Fruit fly (Drosophila melanogaster) whole organism, prepupa: ENCODE data around the gene CG13408.

ENCODE experiments used
- Blimp-1 ChIP-seq: fragments of 200-800 bp; sonication (Bioruptor generic); optimal IDR thresholded peaks from 3 replicates; lab custom pipeline; 2017; ENCODE audit warnings: missing biosample characterization, missing genetic modification characterization, mild to moderate bottlenecking, moderate library complexity, missing genetic modification reagents
- CG10631 ChIP-seq: fragments of 200-800 bp; sonication (Bioruptor generic); optimal IDR thresholded peaks from 2 replicates; lab custom pipeline; 2016; ENCODE audit warnings: missing biosample characterization, missing genetic modification characterization
- CG11902 ChIP-seq: fragments of 200-800 bp; sonication (Bioruptor generic); optimal IDR thresholded peaks from 3 replicates; lab custom pipeline; 2016; ENCODE audit warnings: missing biosample characterization, missing genetic modification characterization
- CG15336 ChIP-seq: fragments of 200-800 bp; sonication (Bioruptor generic); IDR thresholded peaks from 2 replicates; pipeline ENCODE4 v1.3.6; 2022; ENCODE audit warnings: missing biosample characterization, missing genetic modification characterization
- CG1621 ChIP-seq: fragments of 200-800 bp; sonication (Bioruptor generic); optimal IDR thresholded peaks from 3 replicates; lab custom pipeline; 2018; ENCODE audit warnings: missing biosample characterization, mild to moderate bottlenecking, missing genetic modification characterization
- CG34406 ChIP-seq: fragments of 200-800 bp; sonication (Bioruptor generic); optimal IDR thresholded peaks from 3 replicates; lab custom pipeline; 2016; ENCODE audit warnings: missing biosample characterization, missing genetic modification characterization
- CG6276 ChIP-seq: fragments of 200-800 bp; sonication (Bioruptor generic); optimal IDR thresholded peaks from 2 replicates; lab custom pipeline; 2017; ENCODE audit warnings: missing biosample characterization, mild to moderate bottlenecking, missing genetic modification characterization
- CG6792 ChIP-seq: fragments of 200-800 bp; sonication (Bioruptor generic); optimal IDR thresholded peaks from 3 replicates; lab custom pipeline; 2016; ENCODE audit warnings: missing biosample characterization, missing genetic modification characterization
- CG6854 ChIP-seq: fragments of 200-800 bp; sonication (Bioruptor generic); optimal IDR thresholded peaks from 2 replicates; lab custom pipeline; 2017; ENCODE audit warnings: missing biosample characterization, mild to moderate bottlenecking, missing genetic modification characterization
- CG7368 ChIP-seq: fragments of 200-800 bp; sonication (Bioruptor generic); optimal IDR thresholded peaks from 3 replicates; lab custom pipeline; 2016; ENCODE audit warnings: missing biosample characterization, missing genetic modification characterization
- CG8119 ChIP-seq: fragments of 200-800 bp; sonication (Bioruptor generic); IDR thresholded peaks from 3 replicates; pipeline ENCODE4 v1.3.6; 2022; ENCODE audit warnings: missing biosample characterization, missing genetic modification characterization
- CG8632 ChIP-seq: fragments of 200-800 bp; sonication (Bioruptor generic); optimal IDR thresholded peaks from 3 replicates; lab custom pipeline; 2016; ENCODE audit warnings: missing biosample characterization, missing genetic modification characterization
- CG9139 ChIP-seq: fragments of 200-800 bp; sonication (Bioruptor generic); optimal IDR thresholded peaks from 3 replicates; lab custom pipeline; 2017; ENCODE audit warnings: missing biosample characterization, mild to moderate bottlenecking, missing genetic modification characterization
- Eip75B ChIP-seq: fragments of 200-800 bp; sonication (Bioruptor generic); optimal IDR thresholded peaks from 3 replicates; lab custom pipeline; 2016; ENCODE audit warnings: missing biosample characterization, missing genetic modification characterization
- Eip78C ChIP-seq: fragments of 200-800 bp; sonication (Bioruptor generic); peaks from one replicate; lab custom pipeline; 2016; ENCODE audit warnings: missing biosample characterization, missing genetic modification characterization
- Ets96B ChIP-seq: fragments of 200-800 bp; optimal IDR thresholded peaks from 2 replicates; lab custom pipeline; 2019; ENCODE audit warnings: missing biosample characterization, mild to moderate bottlenecking, missing genetic modification characterization, moderate library complexity
- Gug ChIP-seq: fragments of 200-800 bp; sonication (Bioruptor generic); IDR thresholded peaks from 2 replicates; pipeline ENCODE4 v1.3.6; 2022; ENCODE audit warnings: missing biosample characterization, missing genetic modification characterization
- Hr38 ChIP-seq: sonication (Bioruptor generic); optimal IDR thresholded peaks from 2 replicates; lab custom pipeline; 2016; ENCODE audit warnings: missing biosample characterization, missing genetic modification characterization
- Lpt ChIP-seq: fragments of 200-800 bp; sonication (Bioruptor generic); optimal IDR thresholded peaks from 3 replicates; lab custom pipeline; 2016; ENCODE audit warnings: missing biosample characterization, missing genetic modification characterization
- Smox ChIP-seq: fragments of 200-800 bp; sonication (Bioruptor generic); optimal IDR thresholded peaks from 3 replicates; lab custom pipeline; 2016; ENCODE audit warnings: missing biosample characterization, missing genetic modification characterization
- Sox102F ChIP-seq: fragments of 200-800 bp; sonication (Bioruptor generic); optimal IDR thresholded peaks from 2 replicates; lab custom pipeline; 2016; ENCODE audit warnings: missing biosample characterization, mild to moderate bottlenecking, missing genetic modification characterization
- Sox14 ChIP-seq: fragments of 200-800 bp; sonication (Bioruptor generic); optimal IDR thresholded peaks from 3 replicates; lab custom pipeline; 2016; ENCODE audit warnings: missing biosample characterization, missing genetic modification characterization
- achi ChIP-seq: fragments of 200-800 bp; sonication (Bioruptor generic); optimal IDR thresholded peaks from 3 replicates; lab custom pipeline; 2016; ENCODE audit warnings: missing biosample characterization, missing genetic modification characterization
- cyc ChIP-seq: fragments of 200-800 bp; sonication (Bioruptor generic); optimal IDR thresholded peaks from 3 replicates; lab custom pipeline; 2016; ENCODE audit warnings: missing biosample characterization, missing genetic modification characterization
- dac ChIP-seq: fragments of 200-800 bp; sonication (Bioruptor generic); optimal IDR thresholded peaks from 2 replicates; lab custom pipeline; 2017; ENCODE audit warnings: missing biosample characterization, mild to moderate bottlenecking, missing genetic modification characterization
- dsx ChIP-seq: fragments of 200-800 bp; optimal IDR thresholded peaks from 3 replicates; lab custom pipeline; 2019; ENCODE audit warnings: missing biosample characterization, mild to moderate bottlenecking, missing genetic modification characterization, moderate library complexity; ENCODE audit not compliant: poor library complexity, severe bottlenecking
- eg ChIP-seq: fragments of 200-800 bp; sonication (Bioruptor generic); IDR thresholded peaks from 3 replicates; pipeline ENCODE4 v1.3.6; 2022; ENCODE audit warnings: missing biosample characterization, missing genetic modification characterization
- fd59A ChIP-seq: fragments of 200-800 bp; sonication (Bioruptor generic); optimal IDR thresholded peaks from 2 replicates; lab custom pipeline; 2017; ENCODE audit warnings: missing biosample characterization, mild to moderate bottlenecking, missing genetic modification characterization, missing genetic modification reagents
- fkh ChIP-seq: fragments of 200-800 bp; sonication (Bioruptor generic); optimal IDR thresholded peaks from 3 replicates; lab custom pipeline; 2017; ENCODE audit warnings: missing biosample characterization, mild to moderate bottlenecking, missing genetic modification characterization, moderate library complexity
- lz ChIP-seq: fragments of 200-800 bp; sonication (Bioruptor generic); optimal IDR thresholded peaks from 3 replicates; lab custom pipeline; 2016; ENCODE audit warnings: missing biosample characterization, missing genetic modification characterization
- pdm3 ChIP-seq: fragments of 200-800 bp; sonication (Bioruptor generic); optimal IDR thresholded peaks from 3 replicates; lab custom pipeline; 2016; ENCODE audit warnings: missing biosample characterization, missing genetic modification characterization
- salr ChIP-seq, 2 experiments: fragments of 200-800 bp; sonication (Bioruptor generic); optimal IDR thresholded peaks; 3 replicates each; lab custom pipeline; 2016 to 2018; ENCODE audit warnings: missing biosample characterization in 2 of 2, missing genetic modification characterization in 2 of 2, mild to moderate bottlenecking in 1 of 2
- ss ChIP-seq, 2 experiments: fragments of 200-800 bp; sonication (Bioruptor generic); optimal IDR thresholded peaks; 2 replicates in 1 of 2; 3 replicates in 1 of 2; lab custom pipeline; 2017 to 2018; ENCODE audit warnings: mild to moderate bottlenecking in 2 of 2, missing biosample characterization in 2 of 2, missing genetic modification characterization in 2 of 2, moderate library complexity in 1 of 2
- topi ChIP-seq: fragments of 200-800 bp; sonication (Bioruptor generic); optimal IDR thresholded peaks from 3 replicates; lab custom pipeline; 2016; ENCODE audit warnings: missing biosample characterization, missing genetic modification characterization
- vri ChIP-seq: fragments of 200-800 bp; sonication (Bioruptor generic); optimal IDR thresholded peaks from 3 replicates; lab custom pipeline; 2016; ENCODE audit warnings: missing biosample characterization, mild to moderate bottlenecking, missing genetic modification characterization

CG13408 gene

DNA sequence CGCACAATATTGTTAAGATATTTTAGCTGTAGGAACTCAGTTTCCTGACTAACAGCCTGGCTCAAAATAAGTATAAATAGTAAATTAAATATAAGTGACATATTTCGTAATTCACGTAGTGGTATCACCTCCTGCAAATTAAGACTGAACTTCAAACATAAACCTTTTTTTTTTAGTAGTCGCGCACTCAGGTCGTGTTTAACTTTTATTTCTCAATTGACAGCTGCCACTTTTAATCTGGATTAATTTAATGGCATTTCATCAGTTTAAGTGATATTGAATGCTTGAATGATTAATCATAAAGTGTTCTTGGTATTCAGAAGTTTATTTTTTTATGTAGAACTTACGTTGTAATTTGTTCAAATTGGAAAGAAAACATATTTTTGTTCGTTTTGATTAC, 37.0 kb downstream of the CG13408 start, which contains the start of gene Ir94b:
TSS of gene Ir94b (minus strand) at position 101 of the 400 bp plus-strand sequence.
- no peak for TF ChIP-seq CG11902 (GFP tag; lab: Kevin White, UChicago)
- TF ChIP-seq pdm3 (GFP tag; lab: Kevin White, UChicago) = no peak
- TF ChIP-seq Gug = no peak
- TF ChIP-seq CG8632 (GFP tag; lab: Kevin White, UChicago) = no peak
- TF ChIP-seq CG6792 = no peak
- no peak for TF ChIP-seq CG6854
- no peak for TF ChIP-seq Eip75B
- no peak for TF ChIP-seq eg (GFP tag; lab: Robert Waterston, UW)
- TF ChIP-seq dac = no peak
- no peak for TF ChIP-seq CG34406 (GFP tag; lab: Kevin White, UChicago)
- no peak for TF ChIP-seq achi (GFP tag; lab: Kevin White, UChicago)
- no peak for TF ChIP-seq CG6276
- no peak for TF ChIP-seq salr (GFP tag; optimal IDR thresholded peaks at IDR 0.05; lab: Kevin White, UChicago)
- no peak for TF ChIP-seq CG8119 (GFP tag; lab: Robert Waterston, UW)

DNA sequence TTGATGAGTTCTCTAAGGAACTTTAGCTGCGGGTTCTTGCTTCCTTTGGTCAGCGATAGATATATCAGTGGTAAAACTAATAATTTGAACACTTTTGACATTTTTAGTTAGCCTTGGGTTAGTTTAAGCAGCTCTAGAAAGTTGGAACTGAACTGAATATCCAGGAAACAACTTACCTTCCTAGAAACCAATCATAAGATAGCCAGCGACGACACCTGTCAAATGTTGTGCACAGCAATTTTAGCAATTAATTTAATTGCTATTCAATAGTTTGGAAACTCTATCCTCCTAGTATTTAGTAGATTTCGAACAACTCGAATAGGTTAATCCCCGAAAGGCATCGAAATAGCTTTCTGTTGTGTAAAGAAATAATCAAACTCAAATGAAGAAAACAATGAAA, 39.2 kb downstream of the CG13408 start, which contains the start of gene Ir94c:
TSS of gene Ir94c (minus strand) at position 101 of the 400 bp plus-strand sequence.
- no peak for TF ChIP-seq CG9139 (GFP tag; lab: Kevin White, UChicago)
- no peak for TF ChIP-seq CG10631 (GFP tag; lab: Kevin White, UChicago)
- no peak for TF ChIP-seq achi (GFP tag; lab: Kevin White, UChicago)
- TF ChIP-seq CG1621 (tag; lab: Kevin White, UChicago) = no peak
- TF ChIP-seq CG15336 (GFP tag; lab: Robert Waterston, UW) = no peak
- no peak for TF ChIP-seq Ets96B (tag; lab: Kevin White, UChicago)
- TF ChIP-seq Sox102F (GFP tag; lab: Kevin White, UChicago) = no peak
- TF ChIP-seq Sox14 (GFP tag; lab: Kevin White, UChicago) = no peak
- TF ChIP-seq ss (GFP tag; optimal IDR thresholded peaks at IDR 0.05; lab: Kevin White, UChicago) = no peak
- no peak for TF ChIP-seq fd59A (GFP tag; lab: Kevin White, UChicago)
- no peak for TF ChIP-seq Smox (GFP tag; lab: Kevin White, UChicago)
- no peak for TF ChIP-seq dsx (GFP tag; lab: Kevin White, UChicago)
- no peak for TF ChIP-seq eg (GFP tag; lab: Robert Waterston, UW)
- no peak for TF ChIP-seq Lpt (GFP tag; lab: Kevin White, UChicago)
- no peak for TF ChIP-seq vri (GFP tag; lab: Kevin White, UChicago)
- TF ChIP-seq CG6854 = no peak
- TF ChIP-seq topi (GFP tag; lab: Kevin White, UChicago) = no peak

DNA sequence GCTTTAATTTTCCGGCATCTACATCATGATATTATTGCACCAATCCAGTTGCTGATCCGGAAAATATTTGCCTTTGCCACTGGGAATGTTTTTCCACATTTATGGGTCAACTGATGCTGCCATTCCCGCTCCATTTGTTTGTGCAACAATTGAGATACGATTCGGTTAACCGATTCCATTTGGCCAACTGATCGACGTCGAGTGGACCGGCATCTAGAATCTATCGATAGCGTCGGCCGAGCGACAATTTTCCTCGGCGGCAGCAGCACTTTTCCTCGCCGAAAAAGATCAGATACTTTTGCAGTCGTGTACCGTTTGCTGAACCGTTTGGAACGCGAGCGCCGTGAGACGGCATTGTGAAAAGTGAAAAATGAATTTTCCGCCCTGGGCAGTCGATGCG, 39.6 kb downstream of the CG13408 start, which contains the start of gene CG42390:
TSS of gene CG42390 (plus strand) at position 301 of the 400 bp plus-strand sequence.
- TF ChIP-seq Sox14 (GFP tag; lab: Kevin White, UChicago) (no peak), Sox102F (GFP tag; lab: Kevin White, UChicago) (no peak), Blimp-1 (no peak)

DNA sequence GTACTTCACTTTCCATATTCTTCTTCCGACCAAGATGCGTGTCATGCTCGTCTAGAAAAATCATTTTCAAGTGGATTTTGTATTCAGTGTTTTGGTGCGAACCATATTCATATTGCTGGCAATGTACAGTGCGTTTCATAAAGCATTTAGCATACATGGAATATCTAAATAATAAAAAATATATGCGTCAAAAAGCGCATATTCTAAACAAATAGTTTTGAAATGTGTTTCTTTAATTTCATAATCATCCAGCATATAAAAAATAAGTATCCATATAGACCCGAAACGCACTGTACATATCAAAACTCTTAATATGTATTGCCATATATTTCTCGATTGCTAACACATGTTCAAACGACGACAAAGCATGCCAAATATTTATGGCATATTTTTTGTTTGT, 41.0 kb downstream of the CG13408 start:
- TF ChIP-seq eg (GFP tag; lab: Robert Waterston, UW) (no peak), Hr38 (GFP tag; lab: Kevin White, UChicago) (no peak), Eip78C (GFP tag; lab: Kevin White, UChicago) (no peak), CG7368 (GFP tag; lab: Kevin White, UChicago) (no peak), achi (GFP tag; lab: Kevin White, UChicago) (no peak), lz (GFP tag; lab: Kevin White, UChicago) (no peak), fkh (no peak), cyc (GFP tag; lab: Kevin White, UChicago) (no peak)
